Worm (Caenorhabditis elegans) whole organism, early embryonic: ENCODE measurements around the gene srh-100.

Experiments
- ama-1 ChIP-seq: fragments of 150-350 bp; optimal IDR thresholded peaks from 2 replicates; lab custom pipeline; 2014
- ceh-13 ChIP-seq: fragments of 200-800 bp; sonication (Bioruptor generic); optimal IDR thresholded peaks from 2 replicates; lab custom pipeline; 2018; ENCODE audit warnings: mild to moderate bottlenecking, missing genetic modification characterization, missing compliant biosample characterization
- flt-1 ChIP-seq: fragments of 200-800 bp; sonication (Bioruptor generic); IDR thresholded peaks from 2 replicates; pipeline ENCODE4 v1.3.6; 2022; ENCODE audit warnings: missing genetic modification characterization, missing compliant biosample characterization
- hmbx-1 ChIP-seq: sonication (generic microtip); optimal IDR thresholded peaks from 2 replicates; lab custom pipeline; 2016; ENCODE audit warnings: mild to moderate bottlenecking, missing genetic modification characterization, missing compliant biosample characterization
- hmg-4 ChIP-seq: fragments of 200-800 bp; sonication (Bioruptor generic); optimal IDR thresholded peaks from 2 replicates; lab custom pipeline; 2018; ENCODE audit warnings: mild to moderate bottlenecking, missing genetic modification characterization, missing compliant biosample characterization
- hnd-1 ChIP-seq: sonication (generic microtip); optimal IDR thresholded peaks from 2 replicates; lab custom pipeline; 2016; ENCODE audit warnings: missing genetic modification characterization, missing compliant biosample characterization
- pes-1 ChIP-seq: fragments of 200-800 bp; sonication (Bioruptor generic); IDR thresholded peaks from 2 replicates; pipeline ENCODE4 v1.3.6; 2022; ENCODE audit warnings: missing genetic modification reagents, missing genetic modification characterization, missing compliant biosample characterization
- tbx-11 ChIP-seq: fragments of 200-800 bp; sonication (Bioruptor generic); IDR thresholded peaks from 2 replicates; pipeline ENCODE4 v1.3.6; 2022; ENCODE audit warnings: missing genetic modification characterization, missing compliant biosample characterization
- tbx-37 ChIP-seq: fragments of 200-800 bp; sonication (Bioruptor generic); conservative IDR thresholded peaks from 2 replicates; pipeline ENCODE4 v1.3.6; 2022; ENCODE audit warnings: missing genetic modification reagents, missing genetic modification characterization, missing compliant biosample characterization

- TF ChIP-seq pes-1: no peak
- no peak for TF ChIP-seq ceh-13 (GFP tag; lab: Kevin White, UChicago)
- no peak for TF ChIP-seq tbx-37
- no peak for TF ChIP-seq tbx-11 (GFP tag; lab: Robert Waterston, UW)
- no peak for TF ChIP-seq flt-1 (GFP tag; lab: Robert Waterston, UW)
- no peak for TF ChIP-seq hmbx-1 (tag; lab: Kevin White, UChicago)
- TF ChIP-seq ama-1 (lab: Kevin White, UChicago): no peak
- TF ChIP-seq hmg-4 (GFP tag; lab: Kevin White, UChicago): no peak
- TF ChIP-seq hnd-1 (tag; lab: Kevin White, UChicago): no peak
Observed at ce11 chrII:3688333-3688732, 26.2 kb downstream of the srh-100 start, which contains the start of gene ifas-1.
